Worm (Caenorhabditis elegans) whole organism, early embryonic: ENCODE data around the gene R13H4.7.

ENCODE experiments used
- B0310.2 ChIP-seq: sonication (generic microtip); optimal IDR thresholded peaks from 2 replicates; lab custom pipeline; 2016; ENCODE audit warnings: mild to moderate bottlenecking, missing genetic modification characterization, missing compliant biosample characterization
- F13C5.2 ChIP-seq: sonication (generic microtip); optimal IDR thresholded peaks from 2 replicates; lab custom pipeline; 2017; ENCODE audit warnings: mild to moderate bottlenecking, missing genetic modification characterization, inconsistent platforms, missing compliant biosample characterization
- aly-1 ChIP-seq: sonication (generic microtip); optimal IDR thresholded peaks from 2 replicates; lab custom pipeline; 2016; ENCODE audit warnings: missing genetic modification characterization, missing compliant biosample characterization
- ama-1 ChIP-seq: fragments of 150-350 bp; optimal IDR thresholded peaks from 2 replicates; lab custom pipeline; 2014
- ceh-13 ChIP-seq: fragments of 200-800 bp; sonication (Bioruptor generic); optimal IDR thresholded peaks from 2 replicates; lab custom pipeline; 2018; ENCODE audit warnings: mild to moderate bottlenecking, missing genetic modification characterization, missing compliant biosample characterization
- ceh-36 ChIP-seq: sonication (generic microtip); optimal IDR thresholded peaks from 2 replicates; lab custom pipeline; 2016; ENCODE audit warnings: missing genetic modification characterization, inconsistent platforms, missing compliant biosample characterization
- ets-7 ChIP-seq: sonication (generic microtip); optimal IDR thresholded peaks from 2 replicates; lab custom pipeline; 2016; ENCODE audit warnings: missing genotype, missing genetic modification characterization, missing compliant biosample characterization
- flt-1 ChIP-seq: fragments of 200-800 bp; sonication (Bioruptor generic); IDR thresholded peaks from 2 replicates; pipeline ENCODE4 v1.3.6; 2022; ENCODE audit warnings: missing genetic modification characterization, missing compliant biosample characterization
- hmbx-1 ChIP-seq: sonication (generic microtip); optimal IDR thresholded peaks from 2 replicates; lab custom pipeline; 2016; ENCODE audit warnings: mild to moderate bottlenecking, missing genetic modification characterization, missing compliant biosample characterization
- hmg-4 ChIP-seq: fragments of 200-800 bp; sonication (Bioruptor generic); optimal IDR thresholded peaks from 2 replicates; lab custom pipeline; 2018; ENCODE audit warnings: mild to moderate bottlenecking, missing genetic modification characterization, missing compliant biosample characterization
- hnd-1 ChIP-seq: sonication (generic microtip); optimal IDR thresholded peaks from 2 replicates; lab custom pipeline; 2016; ENCODE audit warnings: missing genetic modification characterization, missing compliant biosample characterization
- pes-1 ChIP-seq: fragments of 200-800 bp; sonication (Bioruptor generic); IDR thresholded peaks from 2 replicates; pipeline ENCODE4 v1.3.6; 2022; ENCODE audit warnings: missing genetic modification reagents, missing genetic modification characterization, missing compliant biosample characterization
- scrt-1 ChIP-seq: fragments of 200-800 bp; sonication (Bioruptor generic); IDR thresholded peaks from 2 replicates; pipeline ENCODE4 v1.3.6; 2022; ENCODE audit warnings: missing genetic modification characterization, missing compliant biosample characterization
- sea-1 ChIP-seq: fragments of 200-800 bp; sonication (Bioruptor generic); conservative IDR thresholded peaks from 2 replicates; pipeline ENCODE4 v1.3.6; 2022; ENCODE audit warnings: missing genetic modification characterization, missing compliant biosample characterization
- tbx-11 ChIP-seq: fragments of 200-800 bp; sonication (Bioruptor generic); IDR thresholded peaks from 2 replicates; pipeline ENCODE4 v1.3.6; 2022; ENCODE audit warnings: missing genetic modification characterization, missing compliant biosample characterization
- tbx-37 ChIP-seq: fragments of 200-800 bp; sonication (Bioruptor generic); conservative IDR thresholded peaks from 2 replicates; pipeline ENCODE4 v1.3.6; 2022; ENCODE audit warnings: missing genetic modification reagents, missing genetic modification characterization, missing compliant biosample characterization
- tra-4 ChIP-seq: sonication (generic microtip); optimal IDR thresholded peaks from 2 replicates; lab custom pipeline; 2017; ENCODE audit warnings: missing genetic modification characterization, missing compliant biosample characterization

R13H4.7 gene

ce11 chrV:11819451-11819850 is 48.6 kb downstream of the R13H4.7 start:
- TF ChIP-seq scrt-1 (GFP tag; lab: Robert Waterston, UW) (no peak), ama-1 (lab: Kevin White, UChicago) (no peak), tbx-11 (no peak), hmbx-1 (no peak), tra-4 (tag; lab: Kevin White, UChicago) (no peak), sea-1 (GFP tag; lab: Robert Waterston, UW) (no peak), F13C5.2 (tag; lab: Kevin White, UChicago) (no peak), flt-1 (GFP tag; lab: Robert Waterston, UW) (no peak), pes-1 (GFP tag; lab: Robert Waterston, UW) (no peak), ceh-13 (GFP tag; lab: Kevin White, UChicago) (no peak)

- TF ChIP-seq sea-1 (GFP tag; lab: Robert Waterston, UW) (no peak), pes-1 (GFP tag; lab: Robert Waterston, UW) (no peak), hnd-1 (no peak), hmbx-1 (no peak), scrt-1 (GFP tag; lab: Robert Waterston, UW) (no peak), ama-1 (lab: Kevin White, UChicago) (no peak)
Observed at ce11 chrV:11818786-11819185, 49.3 kb downstream of the R13H4.7 start.

DNA sequence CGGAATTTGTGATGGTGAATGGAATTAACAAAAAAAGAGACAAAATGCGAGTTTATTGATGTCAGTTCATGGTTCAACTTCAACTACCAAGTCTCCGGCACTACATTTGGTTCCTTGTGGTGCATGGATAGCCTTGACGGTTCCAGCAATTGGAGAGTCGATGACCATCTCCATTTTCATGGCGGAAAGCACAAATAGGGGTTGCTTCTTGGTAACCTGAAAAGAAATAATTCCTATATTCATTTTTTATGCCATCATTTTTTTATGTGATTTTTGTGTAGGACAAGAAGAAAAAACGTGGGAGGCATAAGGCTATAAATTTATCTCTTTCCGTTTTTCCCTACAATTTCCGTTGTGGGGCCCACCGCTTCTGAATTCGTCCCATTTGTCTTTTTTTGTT is 50.0 kb downstream of the R13H4.7 start:
- TF ChIP-seq ets-7 (tag; lab: Kevin White, UChicago) (no peak), scrt-1 (GFP tag; lab: Robert Waterston, UW) (no peak), hnd-1 (no peak), tbx-11 (no peak), ceh-13 (GFP tag; lab: Kevin White, UChicago) (no peak), sea-1 (GFP tag; lab: Robert Waterston, UW) (no peak), B0310.2 (tag; lab: Kevin White, UChicago) (no peak), tra-4 (tag; lab: Kevin White, UChicago) (no peak), tbx-37 (no peak), ceh-36 (tag; lab: Kevin White, UChicago) (no peak), hmbx-1 (no peak), hmg-4 (no peak), pes-1 (GFP tag; lab: Robert Waterston, UW) (no peak), aly-1 (no peak), ama-1 (lab: Kevin White, UChicago) (no peak), flt-1 (GFP tag; lab: Robert Waterston, UW) (no peak), F13C5.2 (tag; lab: Kevin White, UChicago) (no peak)

ce11 chrV:11817263-11817726 is 50.7 kb downstream of the R13H4.7 start:
- TF ChIP-seq tbx-37 (no peak), tra-4 (tag; lab: Kevin White, UChicago) (no peak), scrt-1 (GFP tag; lab: Robert Waterston, UW) (no peak), ama-1 (lab: Kevin White, UChicago) (no peak), hmbx-1 (no peak), B0310.2 (tag; lab: Kevin White, UChicago) (no peak), pes-1 (GFP tag; lab: Robert Waterston, UW) (no peak), ceh-36 (tag; lab: Kevin White, UChicago) (no peak), hnd-1 (no peak), flt-1 (GFP tag; lab: Robert Waterston, UW) (no peak)
